Fruit fly (Drosophila melanogaster): Measurements from ENCODE around the gene CG6707.
A peak's percentile ranks its signal among the peaks of the same experiment; 100 is the strongest.

Gene CG6707

dm6 chr3L:9856430-9857218 lies 41.8 kb downstream of the CG6707 start (continued):
- TF ChIP-seq B-H2 (GFP tag; optimal IDR thresholded peaks at IDR 0.05) (no peak), caup (GFP tag; optimal IDR thresholded peaks at IDR 0.05; ENCODE audit: severe bottlenecking) (peak; percentile 74), CG18619 (GFP tag; optimal IDR thresholded peaks at IDR 0.05) (peak; percentile 55), MBD-R2 (GFP tag; IDR thresholded peaks at IDR 0.05) (0 out of 2 replicates have a peak, but pooled peaks have one; percentile 9), CG12744 (GFP tag; optimal IDR thresholded peaks at IDR 0.05) (no peak), CG1529 (GFP tag; optimal IDR thresholded peaks at IDR 0.05) (peak; percentile 65), ase (GFP tag; IDR thresholded peaks at IDR 0.05) (peak; percentile 83), slou (GFP tag; optimal IDR thresholded peaks at IDR 0.05) (peak; percentile 24), dimm (GFP tag; IDR thresholded peaks at IDR 0.05) (peak; percentile 57), sr (GFP tag; IDR thresholded peaks at IDR 0.05) (peak; percentile 68; the same call in 2 of the 3 replicates), Sry-δ (GFP tag; optimal IDR thresholded peaks at IDR 0.05) (no peak), ttk (GFP tag; IDR thresholded peaks at IDR 0.05) (peak; percentile 85), Spps (tag; optimal IDR thresholded peaks at IDR 0.05) (peak; percentile 92), Dref (GFP tag; IDR thresholded peaks at IDR 0.05) (no peak), CG7556 (GFP tag; optimal IDR thresholded peaks at IDR 0.05) (peak; percentile 17), pzg (GFP tag; optimal IDR thresholded peaks at IDR 0.05) (no peak), gem (tag; optimal IDR thresholded peaks at IDR 0.05) (peak; percentile 94), Chrac-16 (GFP tag; optimal IDR thresholded peaks at IDR 0.05) (peak; percentile 74), CG15011 (GFP tag; optimal IDR thresholded peaks at IDR 0.05) (no peak), ci (GFP tag; IDR thresholded peaks at IDR 0.05) (peak; percentile 82; the same call in 1 of the 3 replicates), ara (GFP tag; IDR thresholded peaks at IDR 0.05) (peak; percentile 85), Sin3A (optimal IDR thresholded peaks at IDR 0.05) (no peak), sqz (GFP tag; optimal IDR thresholded peaks at IDR 0.05) (peak; percentile 74), CG9932 (GFP tag; IDR thresholded peaks at IDR 0.05) (peak; percentile 52; the same call in 1 of the 2 replicates), Hr78 (GFP tag; optimal IDR thresholded peaks at IDR 0.05) (peak in 1 of 2 experiments; percentile 74), CG18476 (GFP tag; optimal IDR thresholded peaks at IDR 0.05) (peak; percentile 23), hth (optimal IDR thresholded peaks at IDR 0.05) (no peak), pan (optimal IDR thresholded peaks at IDR 0.05) (no peak), pan (GFP tag; optimal IDR thresholded peaks at IDR 0.05 in 1 of 2, IDR thresholded peaks at IDR 0.05 in 1 of 2) (peak in 1 of 2 experiments; percentile 87), CG32772 (GFP tag; IDR thresholded peaks at IDR 0.05) (peak; percentile 85), Eip74EF (GFP tag; optimal IDR thresholded peaks at IDR 0.05) (peak in 1 of 2 experiments; percentile 79), pum (GFP tag; optimal IDR thresholded peaks at IDR 0.05) (no peak), Tbp (GFP tag; optimal IDR thresholded peaks at IDR 0.05) (no peak), CG10654 (GFP tag; optimal IDR thresholded peaks at IDR 0.05) (peak; percentile 67), fd96Cb (tag; optimal IDR thresholded peaks at IDR 0.05) (peak; percentile 89), btn (GFP tag; optimal IDR thresholded peaks at IDR 0.05) (no peak), CG17829 (tag; optimal IDR thresholded peaks at IDR 0.05) (peak; percentile 95), eyg (GFP tag; optimal IDR thresholded peaks at IDR 0.05) (no peak), ap (GFP tag; IDR thresholded peaks at IDR 0.05) (peak; percentile 76), dan (GFP tag; IDR thresholded peaks at IDR 0.05) (no peak), ham (GFP tag; IDR thresholded peaks at IDR 0.05) (0 out of 2 replicates have a peak, but pooled peaks have one; percentile 32), org-1 (GFP tag; optimal IDR thresholded peaks at IDR 0.05) (peak; percentile 48), CG14965 (GFP tag; optimal IDR thresholded peaks at IDR 0.05; ENCODE audit: borderline replicate concordance) (no peak), Dip3 (GFP tag; optimal IDR thresholded peaks at IDR 0.05) (no peak), CG7271 (tag; optimal IDR thresholded peaks at IDR 0.05) (peak; percentile 86), CG3726 (GFP tag; IDR thresholded peaks at IDR 0.05) (peak; percentile 84; the same call in 1 of the 3 replicates), ftz-f1 (GFP tag; optimal IDR thresholded peaks at IDR 0.05) (no peak), Myb (GFP tag; optimal IDR thresholded peaks at IDR 0.05) (no peak), CG10321 (GFP tag; IDR thresholded peaks at IDR 0.05) (peak; percentile 45; the same call in 1 of the 2 replicates), grau (tag; optimal IDR thresholded peaks at IDR 0.05) (peak; percentile 86)

All from whole organism, embryonic.